Worm (Caenorhabditis elegans) whole organism, young adult: ENCODE measurements around the gene bpl-1.
A peak's percentile ranks its signal among the peaks of the same experiment; 100 is the strongest.

ENCODE experiments used
- B0035.1 ChIP-seq: sonication (generic microtip); optimal IDR thresholded peaks from 2 replicates; lab custom pipeline; 2016; ENCODE audit warnings: missing genetic modification characterization, mild to moderate bottlenecking, missing compliant biosample characterization, missing genotype, missing genetic modification reagents
- D2030.7 ChIP-seq: fragments of 200-800 bp; sonication (Bioruptor generic); IDR thresholded peaks from 2 replicates; pipeline ENCODE4 v1.3.6; 2022; ENCODE audit warnings: missing genetic modification reagents, missing genetic modification characterization, missing compliant biosample characterization
- F33H1.4 ChIP-seq: fragments of 200-800 bp; sonication (Bioruptor generic); IDR thresholded peaks from 2 replicates; pipeline ENCODE4 v1.3.6; 2022; ENCODE audit warnings: missing genetic modification reagents, missing genetic modification characterization, missing compliant biosample characterization
- F49E8.2 ChIP-seq: sonication (generic microtip); optimal IDR thresholded peaks from 3 replicates; lab custom pipeline; 2017; ENCODE audit warnings: missing genetic modification characterization, mild to moderate bottlenecking, missing compliant biosample characterization, antibody characterized with exemption, moderate library complexity; ENCODE audit not compliant: insufficient read depth
- F55B11.4 ChIP-seq: sonication (generic microtip); optimal IDR thresholded peaks from 2 replicates; lab custom pipeline; 2016; ENCODE audit warnings: missing compliant biosample characterization, missing genetic modification characterization, borderline replicate concordance; ENCODE audit not compliant: insufficient read depth
- F57A8.1 ChIP-seq: fragments of 200-800 bp; sonication (Bioruptor generic); optimal IDR thresholded peaks from 2 replicates; lab custom pipeline; 2018; ENCODE audit warnings: mild to moderate bottlenecking, missing genetic modification characterization, moderate library complexity, missing compliant biosample characterization
- ZK185.1 ChIP-seq: sonication (generic microtip); optimal IDR thresholded peaks from 2 replicates; lab custom pipeline; 2016; ENCODE audit warnings: mild to moderate bottlenecking, missing genetic modification characterization, missing compliant biosample characterization; ENCODE audit not compliant: poor library complexity, severe bottlenecking
- akir-1 ChIP-seq: fragments of 200-800 bp; sonication (Bioruptor generic); optimal IDR thresholded peaks from 2 replicates; lab custom pipeline; 2018; ENCODE audit warnings: mild to moderate bottlenecking, missing genetic modification characterization, moderate library complexity, missing compliant biosample characterization
- ama-1 ChIP-seq, 3 experiments: fragments of 150-350 bp in 1 of 3; sonication (generic microtip) in 2 of 3; optimal IDR thresholded peaks; 2 replicates each; lab custom pipeline; 2014 to 2018; ENCODE audit warnings: missing biosample characterization in 2 of 3, missing genetic modification characterization in 2 of 3, missing genetic modification reagents in 2 of 3
- aptf-2 ChIP-seq: fragments of 200-800 bp; sonication (Bioruptor generic); conservative IDR thresholded peaks from 2 replicates; pipeline ENCODE4 v1.3.6; 2022; ENCODE audit warnings: missing genetic modification reagents, missing genetic modification characterization, missing compliant biosample characterization
- bed-2 ChIP-seq: fragments of 200-800 bp; sonication (Bioruptor generic); IDR thresholded peaks from 2 replicates; pipeline ENCODE4 v1.3.6; 2022; ENCODE audit warnings: missing genetic modification reagents, missing genetic modification characterization, missing compliant biosample characterization
- ceh-100 ChIP-seq: fragments of 200-800 bp; sonication (Bioruptor generic); IDR thresholded peaks from 2 replicates; pipeline ENCODE4 v1.3.6; 2022; ENCODE audit warnings: missing genetic modification reagents, missing genetic modification characterization, missing compliant biosample characterization
- ceh-40 ChIP-seq: fragments of 200-800 bp; sonication (Bioruptor generic); IDR thresholded peaks from 2 replicates; pipeline ENCODE4 v1.3.6; 2022; ENCODE audit warnings: missing genetic modification characterization, missing compliant biosample characterization
- ceh-58 ChIP-seq: fragments of 200-800 bp; sonication (Bioruptor generic); IDR thresholded peaks from 2 replicates; pipeline ENCODE4 v1.3.6; 2022; ENCODE audit warnings: missing genetic modification characterization, missing compliant biosample characterization
- efl-1 ChIP-seq: fragments of 150-350 bp; optimal IDR thresholded peaks from 2 replicates; lab custom pipeline; 2014; ENCODE audit warnings: missing biosample characterization, missing genetic modification reagents, missing genetic modification characterization
- egl-18 ChIP-seq: fragments of 200-800 bp; sonication (Bioruptor generic); IDR thresholded peaks from 2 replicates; pipeline ENCODE4 v1.3.6; 2022; ENCODE audit warnings: missing genetic modification reagents, missing genetic modification characterization, missing compliant biosample characterization
- gei-17 ChIP-seq: fragments of 200-800 bp; sonication (Bioruptor generic); optimal IDR thresholded peaks from 2 replicates; lab custom pipeline; 2018; ENCODE audit warnings: mild to moderate bottlenecking, missing genetic modification characterization, missing compliant biosample characterization
- him-1 ChIP-seq: sonication (generic microtip); optimal IDR thresholded peaks from 2 replicates; lab custom pipeline; 2016; ENCODE audit warnings: missing genotype, missing genetic modification reagents, missing genetic modification characterization, missing compliant biosample characterization
- hmg-20 ChIP-seq: fragments of 200-800 bp; sonication (Bioruptor generic); IDR thresholded peaks from 2 replicates; pipeline ENCODE4 v1.3.6; 2022; ENCODE audit warnings: missing genetic modification reagents, missing genetic modification characterization, missing compliant biosample characterization
- lin-35 ChIP-seq, 3 experiments: fragments of 150-350 bp in 2 of 3; sonication (generic microtip) in 1 of 3; optimal IDR thresholded peaks; 2 replicates each; lab custom pipeline; 2014 to 2018; ENCODE audit warnings: missing biosample characterization in 3 of 3, missing genetic modification characterization in 3 of 3, missing genetic modification reagents in 3 of 3
- lin-40 ChIP-seq: sonication (generic microtip); optimal IDR thresholded peaks from 2 replicates; lab custom pipeline; 2016; ENCODE audit warnings: missing genetic modification characterization, mild to moderate bottlenecking, missing compliant biosample characterization, missing genotype, missing genetic modification reagents
- lsl-1 ChIP-seq: fragments of 200-800 bp; sonication (Bioruptor generic); optimal IDR thresholded peaks from 2 replicates; lab custom pipeline; 2018; ENCODE audit warnings: mild to moderate bottlenecking, missing genetic modification characterization, moderate library complexity, missing compliant biosample characterization
- madf-3 ChIP-seq: fragments of 200-800 bp; sonication (Bioruptor generic); IDR thresholded peaks from 2 replicates; pipeline ENCODE4 v1.3.6; 2022; ENCODE audit warnings: missing genetic modification reagents, missing genetic modification characterization, missing compliant biosample characterization
- madf-8 ChIP-seq: fragments of 200-800 bp; sonication (Bioruptor generic); conservative IDR thresholded peaks from 2 replicates; pipeline ENCODE4 v1.3.6; 2022; ENCODE audit warnings: missing genetic modification reagents, missing genetic modification characterization, missing compliant biosample characterization
- mes-4 ChIP-seq: sonication (generic microtip); optimal IDR thresholded peaks from 2 replicates; lab custom pipeline; 2016; ENCODE audit warnings: missing genotype, missing genetic modification characterization, missing compliant biosample characterization
- nfyb-1 ChIP-seq: fragments of 200-800 bp; sonication (Bioruptor generic); IDR thresholded peaks from 2 replicates; pipeline ENCODE4 v1.3.6; 2022; ENCODE audit warnings: missing genetic modification reagents, missing genetic modification characterization, missing compliant biosample characterization
- nhr-120 ChIP-seq: fragments of 200-800 bp; sonication (Bioruptor generic); IDR thresholded peaks from 2 replicates; pipeline ENCODE4 v1.3.6; 2022; ENCODE audit warnings: missing genetic modification characterization, missing compliant biosample characterization
- nhr-80 ChIP-seq: sonication (generic microtip); optimal IDR thresholded peaks from 2 replicates; lab custom pipeline; 2016; ENCODE audit warnings: missing genetic modification characterization, missing compliant biosample characterization
- pbrm-1 ChIP-seq: fragments of 200-800 bp; sonication (Bioruptor generic); IDR thresholded peaks from 2 replicates; pipeline ENCODE4 v1.3.6; 2022; ENCODE audit warnings: missing genetic modification reagents, missing genetic modification characterization, missing compliant biosample characterization
- sdz-38 ChIP-seq: sonication (generic microtip); optimal IDR thresholded peaks from 2 replicates; lab custom pipeline; 2016; ENCODE audit warnings: missing genotype, missing genetic modification characterization, missing compliant biosample characterization
- sea-2 ChIP-seq: fragments of 200-800 bp; sonication (Bioruptor generic); IDR thresholded peaks from 2 replicates; pipeline ENCODE4 v1.3.6; 2022; ENCODE audit warnings: missing genetic modification characterization, missing compliant biosample characterization
- snpc-1.1 ChIP-seq: sonication (generic microtip); optimal IDR thresholded peaks from 2 replicates; lab custom pipeline; 2017; ENCODE audit warnings: missing genetic modification characterization, mild to moderate bottlenecking, missing compliant biosample characterization, antibody characterized with exemption, moderate library complexity, missing genotype, missing genetic modification reagents; ENCODE audit not compliant: insufficient read depth
- tbp1 ChIP-seq: fragments of 200-800 bp; sonication (Bioruptor generic); optimal IDR thresholded peaks from 2 replicates; lab custom pipeline; 2018; ENCODE audit warnings: mild to moderate bottlenecking, missing genetic modification characterization, missing compliant biosample characterization
- tlf-1 ChIP-seq: fragments of 200-800 bp; sonication (Bioruptor generic); optimal IDR thresholded peaks from 2 replicates; lab custom pipeline; 2018; ENCODE audit warnings: mild to moderate bottlenecking, missing genetic modification characterization, missing compliant biosample characterization
- zim-3 ChIP-seq: sonication (generic microtip); optimal IDR thresholded peaks from 2 replicates; lab custom pipeline; 2017; ENCODE audit warnings: mild to moderate bottlenecking, missing genetic modification characterization, moderate library complexity, missing compliant biosample characterization
- ztf-22 ChIP-seq: fragments of 200-800 bp; sonication (Bioruptor generic); optimal IDR thresholded peaks from 2 replicates; lab custom pipeline; 2018; ENCODE audit warnings: mild to moderate bottlenecking, missing genetic modification characterization, moderate library complexity, missing compliant biosample characterization
- ztf-3 ChIP-seq: fragments of 200-800 bp; sonication (Bioruptor generic); optimal IDR thresholded peaks from 2 replicates; lab custom pipeline; 2018; ENCODE audit warnings: mild to moderate bottlenecking, missing genetic modification characterization, missing compliant biosample characterization

Gene bpl-1

ce11 chrII:6257220-6257877 is 16.7 kb upstream of the bpl-1 start:
- TF ChIP-seq tlf-1 (GFP tag; lab: Kevin White, UChicago) (no peak), ZK185.1 (tag; lab: Kevin White, UChicago) (no peak), hmg-20 (no peak), ztf-22 (GFP tag; lab: Kevin White, UChicago) (no peak), madf-8 (no peak), F49E8.2 (no peak), ceh-58 (GFP tag; lab: Robert Waterston, UW) (no peak), nhr-120 (GFP tag; lab: Robert Waterston, UW) (no peak), bed-2 (no peak), nfyb-1 (GFP tag; lab: Robert Waterston, UW) (no peak), F33H1.4 (no peak), madf-3 (no peak)

ce11 chrII:6259867-6260266 is 14.1 kb upstream of the bpl-1 start, which contains the start of gene F13H8.11:
Gene F13H8.11, minus strand, starts transcription at chrII:6260021.
- TF ChIP-seq nhr-80 (tag; lab: Kevin White, UChicago) = peak; percentile 58
- TF ChIP-seq snpc-1.1 = no peak
- no peak for TF ChIP-seq D2030.7 (GFP tag; lab: Robert Waterston, UW)
- TF ChIP-seq, all 124 proteins: peak for 1

- TF ChIP-seq nhr-80 (tag; lab: Kevin White, UChicago) (peak; percentile 17), zim-3 (no peak)
These were observed 13.3 kb upstream of the bpl-1 start, which contains the start of gene nmgp-1 for ce11 chrII:6260684-6261083. Gene nmgp-1, plus strand, starts transcription at chrII:6260857.

ce11 chrII:6262222-6262621 is 11.8 kb upstream of the bpl-1 start, which contains the start of gene F13H8.12:
Gene F13H8.12, plus strand, starts transcription at chrII:6262522.
- TF ChIP-seq madf-3 (no peak), ceh-40 (GFP tag; lab: Robert Waterston, UW) (no peak), egl-18 (GFP tag; lab: Robert Waterston, UW) (no peak), ztf-3 (GFP tag; lab: Kevin White, UChicago) (no peak), sea-2 (GFP tag; lab: Robert Waterston, UW) (no peak), tbp1 (GFP tag; lab: Kevin White, UChicago) (no peak), F57A8.1 (GFP tag; lab: Kevin White, UChicago) (no peak), sdz-38 (tag; lab: Kevin White, UChicago) (no peak), lsl-1 (GFP tag; lab: Kevin White, UChicago) (no peak), lin-40 (no peak), nfyb-1 (GFP tag; lab: Robert Waterston, UW) (no peak), pbrm-1 (GFP tag; lab: Robert Waterston, UW) (no peak), gei-17 (GFP tag; lab: Kevin White, UChicago) (no peak), him-1 (tag; lab: Kevin White, UChicago) (no peak), ceh-100 (GFP tag; lab: Robert Waterston, UW) (no peak), lin-35 (GFP tag; optimal IDR thresholded peaks at IDR 0.05; lab: Kevin White, UChicago) (no peak), B0035.1 (no peak)

- TF ChIP-seq efl-1 (GFP tag; lab: Kevin White, UChicago) = no peak
- TF ChIP-seq snpc-1.1 = no peak
- TF ChIP-seq mes-4 (tag; lab: Kevin White, UChicago) = no peak
- no peak for TF ChIP-seq ama-1 (optimal IDR thresholded peaks at IDR 0.05; lab: Kevin White, UChicago)
- no peak for TF ChIP-seq ama-1 (GFP tag; optimal IDR thresholded peaks at IDR 0.05; lab: Kevin White, UChicago)
- TF ChIP-seq ceh-40 (GFP tag; lab: Robert Waterston, UW) = no peak
- no peak for TF ChIP-seq akir-1
- TF ChIP-seq aptf-2 (GFP tag; lab: Robert Waterston, UW) = no peak
- no peak for TF ChIP-seq F55B11.4 (tag; lab: Kevin White, UChicago)
These were observed 10.3 kb upstream of the bpl-1 start, which contains the start of gene F13H8.3 for ce11 chrII:6263685-6264084. Gene F13H8.3, plus strand, starts transcription at chrII:6263985.
